In genomic region chr3L:12016186-12016585, dm6 we compare ENCODE assay signal across 4 fruit fly cellular contexts.
A peak's percentile ranks its signal among the peaks of the same experiment; 100 is the strongest.
TF ChIP-seq lines count a peak whose summit lies in the region.

No protein-coding gene starts in this region.

- TF ChIP-seq CTCF in whole organism, embryonic (GFP tag; optimal IDR thresholded peaks at IDR 0.05; lab: Kevin White, UChicago) = no peak

TF ChIP-seq in whole organism, embryonic, 481 proteins besides CTCF, POLR2A, EP300 and RAD21:
- TF ChIP-seq Drgx (GFP tag; IDR thresholded peaks at IDR 0.05; lab: Robert Waterston, UW) (peak; percentile 71), corto (GFP tag; optimal IDR thresholded peaks at IDR 0.05; lab: Kevin White, UChicago) (peak; percentile 10), pzg (GFP tag; optimal IDR thresholded peaks at IDR 0.05; lab: Kevin White, UChicago) (no peak), lbe (GFP tag; optimal IDR thresholded peaks at IDR 0.05; lab: Kevin White, UChicago) (peak; percentile 54)

TF ChIP-seq in whole organism, prepupa, 60 proteins besides CTCF, POLR2A, EP300 and RAD21 (continues in another document):
- TF ChIP-seq CG6163 (GFP tag; IDR thresholded peaks at IDR 0.05; lab: Robert Waterston, UW) = peak; percentile 80
- peak; percentile 49 for TF ChIP-seq CG11902 (GFP tag; optimal IDR thresholded peaks at IDR 0.05; lab: Kevin White, UChicago)
- peak; percentile 23 for TF ChIP-seq Smox (GFP tag; optimal IDR thresholded peaks at IDR 0.05; lab: Kevin White, UChicago)
- peak; percentile 45 for TF ChIP-seq CG7368 (GFP tag; optimal IDR thresholded peaks at IDR 0.05; lab: Kevin White, UChicago)
- no peak for TF ChIP-seq dac (GFP tag; optimal IDR thresholded peaks at IDR 0.05; lab: Kevin White, UChicago)
- peak; percentile 58; the same call in 2 of the 3 replicates for TF ChIP-seq CG8119 (GFP tag; IDR thresholded peaks at IDR 0.05; lab: Robert Waterston, UW)
- TF ChIP-seq net (GFP tag; optimal IDR thresholded peaks at IDR 0.05; lab: Kevin White, UChicago) = peak; percentile 21
- TF ChIP-seq CG15336 (GFP tag; IDR thresholded peaks at IDR 0.05; lab: Robert Waterston, UW) = peak; percentile 67
- TF ChIP-seq ss (GFP tag; optimal IDR thresholded peaks at IDR 0.05; lab: Kevin White, UChicago) = no peak
- peak; percentile 45 for TF ChIP-seq CG3919 (GFP tag; optimal IDR thresholded peaks at IDR 0.05; lab: Kevin White, UChicago)
- TF ChIP-seq Ets21C (GFP tag; optimal IDR thresholded peaks at IDR 0.05; lab: Kevin White, UChicago) = no peak
- TF ChIP-seq CG4318 (GFP tag; optimal IDR thresholded peaks at IDR 0.05; lab: Kevin White, UChicago) = no peak
- no peak for TF ChIP-seq dsx (GFP tag; optimal IDR thresholded peaks at IDR 0.05; lab: Kevin White, UChicago; ENCODE audit: poor library complexity, severe bottlenecking)
- no peak for TF ChIP-seq CG16779 (tag; optimal IDR thresholded peaks at IDR 0.05; lab: Kevin White, UChicago)
- TF ChIP-seq CG11294 (GFP tag; IDR thresholded peaks at IDR 0.05; lab: Robert Waterston, UW) = peak; percentile 56
- peak; percentile 57 for TF ChIP-seq Met (GFP tag; optimal IDR thresholded peaks at IDR 0.05; lab: Kevin White, UChicago)
- TF ChIP-seq achi (GFP tag; optimal IDR thresholded peaks at IDR 0.05; lab: Kevin White, UChicago) = peak; percentile 70
- TF ChIP-seq CG8319 (GFP tag; optimal IDR thresholded peaks at IDR 0.05; lab: Kevin White, UChicago) = peak; percentile 10
- TF ChIP-seq CG10631 (GFP tag; optimal IDR thresholded peaks at IDR 0.05; lab: Kevin White, UChicago) = peak; percentile 22
- peak; percentile 87 for TF ChIP-seq Eip78C (GFP tag; lab: Kevin White, UChicago)
- peak; percentile 80 for TF ChIP-seq eg (GFP tag; IDR thresholded peaks at IDR 0.05; lab: Robert Waterston, UW)
- peak; percentile 20 for TF ChIP-seq CG31627 (GFP tag; optimal IDR thresholded peaks at IDR 0.05; lab: Kevin White, UChicago)
- TF ChIP-seq fkh (GFP tag; optimal IDR thresholded peaks at IDR 0.05; lab: Kevin White, UChicago) = no peak
- TF ChIP-seq spab (GFP tag; optimal IDR thresholded peaks at IDR 0.05; lab: Kevin White, UChicago) = no peak
- no peak for TF ChIP-seq Hr38 (GFP tag; optimal IDR thresholded peaks at IDR 0.05; lab: Kevin White, UChicago)
- peak; percentile 5 for TF ChIP-seq CG3032 (tag; optimal IDR thresholded peaks at IDR 0.05; lab: Kevin White, UChicago)
- TF ChIP-seq CG1621 (tag; optimal IDR thresholded peaks at IDR 0.05; lab: Kevin White, UChicago) = no peak
- TF ChIP-seq pdm3 (GFP tag; optimal IDR thresholded peaks at IDR 0.05; lab: Kevin White, UChicago) = peak; percentile 6
- TF ChIP-seq Eip93F (GFP tag; optimal IDR thresholded peaks at IDR 0.05; lab: Kevin White, UChicago) = no peak

TF ChIP-seq in whole organism, pupa, 21 proteins besides CTCF, POLR2A, EP300 and RAD21:
- TF ChIP-seq rn (GFP tag; IDR thresholded peaks at IDR 0.05; lab: Robert Waterston, UW) (peak; percentile 46; the same call in 1 of the 2 replicates), EcR (GFP tag; optimal IDR thresholded peaks at IDR 0.05; lab: Kevin White, UChicago) (no peak), CG8301 (tag; optimal IDR thresholded peaks at IDR 0.05; lab: Kevin White, UChicago) (no peak), Pif1B (GFP tag; optimal IDR thresholded peaks at IDR 0.05; lab: Kevin White, UChicago) (peak; percentile 3), CG17806 (tag; optimal IDR thresholded peaks at IDR 0.05; lab: Kevin White, UChicago) (peak; percentile 21), CG4496 (GFP tag; IDR thresholded peaks at IDR 0.05; lab: Robert Waterston, UW) (peak; percentile 78), CG8159 (tag; optimal IDR thresholded peaks at IDR 0.05; lab: Kevin White, UChicago) (peak; percentile 20), Pif1A (GFP tag; optimal IDR thresholded peaks at IDR 0.05; lab: Kevin White, UChicago) (peak; percentile 16), CG15710 (tag; optimal IDR thresholded peaks at IDR 0.05; lab: Kevin White, UChicago) (no peak), CG12605 (GFP tag; IDR thresholded peaks at IDR 0.05; lab: Robert Waterston, UW) (no peak), CG13204 (GFP tag; optimal IDR thresholded peaks at IDR 0.05; lab: Kevin White, UChicago) (no peak), D1 (tag; optimal IDR thresholded peaks at IDR 0.05; lab: Kevin White, UChicago) (no peak), gl (tag; optimal IDR thresholded peaks at IDR 0.05; lab: Kevin White, UChicago) (no peak), CG9948 (tag; optimal IDR thresholded peaks at IDR 0.05; lab: Kevin White, UChicago) (no peak), CG32121 (GFP tag; IDR thresholded peaks at IDR 0.05; lab: Robert Waterston, UW) (peak; percentile 63; the same call in 1 of the 2 replicates), Ets98B (GFP tag; IDR thresholded peaks at IDR 0.05; lab: Robert Waterston, UW) (peak; percentile 72), Snoo (tag; optimal IDR thresholded peaks at IDR 0.05; lab: Kevin White, UChicago) (peak; percentile 71), CG14655 (GFP tag; optimal IDR thresholded peaks at IDR 0.05; lab: Kevin White, UChicago) (peak; percentile 34), CG34367 (tag; optimal IDR thresholded peaks at IDR 0.05; lab: Kevin White, UChicago) (no peak), CG10348 (GFP tag; IDR thresholded peaks at IDR 0.05; lab: Robert Waterston, UW) (no peak), fd96Ca (GFP tag; IDR thresholded peaks at IDR 0.05; lab: Robert Waterston, UW) (0 out of 3 replicates have a peak, but pooled peaks have one; percentile 25)
TF ChIP-seq in whole organism, pupa: peak in this region for 11.

TF ChIP-seq in whole organism, wandering third instar larva, 38 proteins besides CTCF, POLR2A, EP300 and RAD21:
- TF ChIP-seq dsf (GFP tag; optimal IDR thresholded peaks at IDR 0.05; lab: Kevin White, UChicago; ENCODE audit: borderline replicate concordance) (no peak), foxo (GFP tag; optimal IDR thresholded peaks at IDR 0.05; lab: Kevin White, UChicago) (peak in 1 of 2 experiments; percentile 55), Myc (optimal IDR thresholded peaks at IDR 0.05; lab: Kevin White, UChicago) (no peak), Rel (GFP tag; optimal IDR thresholded peaks at IDR 0.05; lab: Kevin White, UChicago) (no peak), Rel (tag; optimal IDR thresholded peaks at IDR 0.05; lab: Kevin White, UChicago) (peak; percentile 24), woc (GFP tag; optimal IDR thresholded peaks at IDR 0.05; lab: Kevin White, UChicago) (no peak), sage (GFP tag; optimal IDR thresholded peaks at IDR 0.05; lab: Kevin White, UChicago) (peak; percentile 15), Dif (GFP tag; optimal IDR thresholded peaks at IDR 0.05; lab: Kevin White, UChicago; ENCODE audit: partially characterized antibody) (no peak), Mio (GFP tag; optimal IDR thresholded peaks at IDR 0.05; lab: Kevin White, UChicago) (no peak), CG9705 (GFP tag; optimal IDR thresholded peaks at IDR 0.05; lab: Kevin White, UChicago) (no peak), Vsx2 (GFP tag; optimal IDR thresholded peaks at IDR 0.05; lab: Kevin White, UChicago; ENCODE audit: partially characterized antibody) (no peak), dl (GFP tag; optimal IDR thresholded peaks at IDR 0.05; lab: Kevin White, UChicago; ENCODE audit: insufficient read depth in 1 of 2, partially characterized antibody in 2 of 2) (no peak), h (GFP tag; optimal IDR thresholded peaks at IDR 0.05; lab: Kevin White, UChicago) (peak; percentile 59), ey (GFP tag; optimal IDR thresholded peaks at IDR 0.05; lab: Kevin White, UChicago) (peak; percentile 12), brk (GFP tag; optimal IDR thresholded peaks at IDR 0.05; lab: Kevin White, UChicago) (peak; percentile 11), jim (GFP tag; optimal IDR thresholded peaks at IDR 0.05; lab: Kevin White, UChicago) (no peak), Abd-B (GFP tag; optimal IDR thresholded peaks at IDR 0.05; lab: Kevin White, UChicago) (no peak), GATAd (GFP tag; optimal IDR thresholded peaks at IDR 0.05; lab: Kevin White, UChicago) (no peak), tai (GFP tag; optimal IDR thresholded peaks at IDR 0.05; lab: Kevin White, UChicago) (no peak), dmrt93B (GFP tag; optimal IDR thresholded peaks at IDR 0.05; lab: Kevin White, UChicago) (peak; percentile 41), sv (GFP tag; optimal IDR thresholded peaks at IDR 0.05; lab: Kevin White, UChicago) (no peak), Dfd (GFP tag; optimal IDR thresholded peaks at IDR 0.05; lab: Kevin White, UChicago) (no peak), br (GFP tag; optimal IDR thresholded peaks at IDR 0.05; lab: Kevin White, UChicago) (no peak), OdsH (GFP tag; optimal IDR thresholded peaks at IDR 0.05; lab: Kevin White, UChicago) (peak; percentile 49), HLH106 (tag; optimal IDR thresholded peaks at IDR 0.05; lab: Kevin White, UChicago) (peak; percentile 72), CG32264 (GFP tag; optimal IDR thresholded peaks at IDR 0.05; lab: Kevin White, UChicago) (no peak), fru (GFP tag; optimal IDR thresholded peaks at IDR 0.05; lab: Kevin White, UChicago) (peak; percentile 43), pan (optimal IDR thresholded peaks at IDR 0.05; lab: Kevin White, UChicago) (no peak), Hr83 (GFP tag; optimal IDR thresholded peaks at IDR 0.05; lab: Kevin White, UChicago; ENCODE audit: poor library complexity, severe bottlenecking) (no peak), CrebA (GFP tag; optimal IDR thresholded peaks at IDR 0.05; lab: Kevin White, UChicago; ENCODE audit: borderline replicate concordance) (no peak), rgr (GFP tag; optimal IDR thresholded peaks at IDR 0.05; lab: Kevin White, UChicago) (peak; percentile 66), N (GFP tag; optimal IDR thresholded peaks at IDR 0.05; lab: Kevin White, UChicago) (no peak), Jra (GFP tag; optimal IDR thresholded peaks at IDR 0.05; lab: Kevin White, UChicago) (no peak), Sp1 (GFP tag; optimal IDR thresholded peaks at IDR 0.05; lab: Kevin White, UChicago) (peak; percentile 76), Hnf4 (GFP tag; optimal IDR thresholded peaks at IDR 0.05; lab: Kevin White, UChicago) (no peak), lola (GFP tag; optimal IDR thresholded peaks at IDR 0.05; lab: Kevin White, UChicago) (no peak), psq (GFP tag; optimal IDR thresholded peaks at IDR 0.05; lab: Kevin White, UChicago) (peak; percentile 59), Hr78 (GFP tag; optimal IDR thresholded peaks at IDR 0.05; lab: Kevin White, UChicago) (no peak), usp (GFP tag; optimal IDR thresholded peaks at IDR 0.05; lab: Kevin White, UChicago) (no peak)

Comparison
In these comparisons a context has a peak if more than half of its experiments do, and no peak if none do; other contexts are left out.
1. Of the 7 proteins assayed by ChIP-seq in both whole organism, embryonic and whole organism, prepupa: peak only in whole organism, embryonic: none; only in whole organism, prepupa: Blimp-1, CG6854, Hr39 and Sox102F; in both: none; in neither: 3.